Worm (Caenorhabditis elegans) whole organism, midembryonic: ENCODE measurements around the gene srt-36.
"Not testable (repeated sequence)": the region's sequence is repeated elsewhere in the genome, so short reads cannot be mapped to it uniquely, and the experiment has no call there.

Experiments
- T22C8.4 ChIP-seq: fragments of 200-800 bp; sonication (Bioruptor generic); IDR thresholded peaks from 2 replicates; pipeline ENCODE4 v1.3.6; 2022; ENCODE audit warnings: missing genetic modification characterization, missing compliant biosample characterization
- cog-1 ChIP-seq: sonication (generic microtip); optimal IDR thresholded peaks from 2 replicates; lab custom pipeline; 2016; ENCODE audit warnings: missing genetic modification characterization, missing compliant biosample characterization
- flt-1 ChIP-seq: fragments of 200-800 bp; sonication (Bioruptor generic); IDR thresholded peaks from 2 replicates; pipeline ENCODE4 v1.3.6; 2022; ENCODE audit warnings: missing genetic modification characterization, missing compliant biosample characterization
- ztf-29 ChIP-seq: fragments of 200-800 bp; sonication (Bioruptor generic); IDR thresholded peaks from 2 replicates; pipeline ENCODE4 v1.3.6; 2022; ENCODE audit warnings: missing genetic modification reagents, missing genetic modification characterization, missing compliant biosample characterization

DNA sequence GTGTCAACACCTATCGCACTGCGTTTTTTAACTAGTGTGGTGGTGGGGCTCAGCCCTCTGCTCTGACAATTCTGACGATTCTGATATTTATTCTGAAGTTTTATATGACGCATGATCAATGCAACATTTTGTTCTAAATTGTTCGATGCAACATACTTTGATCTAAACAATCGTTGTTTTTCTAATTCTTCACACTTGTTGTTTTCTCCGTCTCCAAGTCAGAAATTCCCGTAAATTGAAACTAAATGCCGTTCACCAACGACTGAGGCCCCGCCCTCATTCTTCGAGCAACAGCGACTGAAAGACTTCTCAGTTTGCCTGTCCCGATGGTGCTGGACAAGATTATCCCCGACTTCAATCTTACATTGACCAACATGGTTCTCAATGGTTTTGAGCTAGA is 16.6 kb upstream of the srt-36 start, which contains the start of gene srt-19:
- TF ChIP-seq ztf-29 (GFP tag; lab: Robert Waterston, UW); flt-1 (GFP tag; lab: Robert Waterston, UW); T22C8.4; cog-1 (tag; lab: Kevin White, UChicago): not testable (repeated sequence)
